Worm (Caenorhabditis elegans): ENCODE measurements around the gene F42G2.2.
A peak's percentile ranks its signal among the peaks of the same experiment; 100 is the strongest.

F42G2.2 gene

DNA sequence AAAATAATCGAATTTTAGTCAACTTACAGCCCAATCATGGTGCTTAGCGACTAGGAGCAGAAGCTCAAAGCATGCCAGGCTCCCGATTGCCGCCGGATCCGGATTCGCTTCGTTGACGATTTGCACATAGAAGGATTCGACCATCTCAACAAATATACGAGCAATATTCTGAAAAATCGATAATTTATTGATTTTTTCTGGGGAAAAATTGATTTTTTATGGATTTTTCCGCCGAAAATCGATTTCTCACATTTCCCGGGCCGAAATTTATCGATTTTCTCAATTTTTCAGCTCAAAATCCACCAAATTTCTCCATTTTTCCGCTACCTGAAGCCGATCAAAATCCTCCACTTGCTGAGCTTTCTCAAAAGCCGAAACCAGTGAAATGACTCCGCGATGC lies 46.9 kb downstream of the F42G2.2 start:
- TF ChIP-seq ceh-48 (tag; optimal IDR thresholded peaks at IDR 0.05) (peak; percentile 35), pha-2 (tag; optimal IDR thresholded peaks at IDR 0.05) (no peak)

- TF ChIP-seq syd-9 (tag; optimal IDR thresholded peaks at IDR 0.05): no peak
- no peak for TF ChIP-seq ceh-18 (tag; optimal IDR thresholded peaks at IDR 0.05)
- TF ChIP-seq lim-6 (tag; optimal IDR thresholded peaks at IDR 0.05): no peak
- no peak for TF ChIP-seq npax-4 (tag; optimal IDR thresholded peaks at IDR 0.05)
- no peak for TF ChIP-seq nfya-1 (tag; optimal IDR thresholded peaks at IDR 0.05)
- TF ChIP-seq hlh-8 (tag; optimal IDR thresholded peaks at IDR 0.05): no peak
- TF ChIP-seq che-1 (tag; optimal IDR thresholded peaks at IDR 0.05): no peak
- no peak for TF ChIP-seq mec-3 (tag; optimal IDR thresholded peaks at IDR 0.05; ENCODE audit: borderline replicate concordance)
- TF ChIP-seq K02D7.2 (tag; optimal IDR thresholded peaks at IDR 0.05): no peak
- TF ChIP-seq sox-4 (tag; optimal IDR thresholded peaks at IDR 0.05): no peak
- no peak for TF ChIP-seq pha-2 (tag; optimal IDR thresholded peaks at IDR 0.05)
- TF ChIP-seq nhr-11 (tag; optimal IDR thresholded peaks at IDR 0.05): no peak
- TF ChIP-seq ztf-16 (tag; optimal IDR thresholded peaks at IDR 0.05): no peak
- no peak for TF ChIP-seq C08G9.2 (tag; optimal IDR thresholded peaks at IDR 0.05)
- no peak for TF ChIP-seq ttx-3 (tag; optimal IDR thresholded peaks at IDR 0.05)
- no peak for TF ChIP-seq ahr-1 (tag; optimal IDR thresholded peaks at IDR 0.05)
- TF ChIP-seq hlh-15 (tag; optimal IDR thresholded peaks at IDR 0.05): no peak
- no peak for TF ChIP-seq ceh-48 (tag; optimal IDR thresholded peaks at IDR 0.05)
- no peak for TF ChIP-seq odd-2 (tag; optimal IDR thresholded peaks at IDR 0.05)
Observed at ce11 chrII:2473270-2473669, 51.3 kb downstream of the F42G2.2 start, which contains the start of gene tsr-1. Gene tsr-1, minus strand, starts transcription at chrII:2473370.
